Fruit fly (Drosophila melanogaster): ENCODE data around the gene trem.

dm6 chr3R:20013404-20013922 lies 17.6 kb downstream of the trem start, which contains the start of the genes CG17190 and CG4836:
- no peak for TF ChIP-seq CG8478 (optimal IDR thresholded peaks at IDR 0.05)
- no peak for TF ChIP-seq CTCF (optimal IDR thresholded peaks at IDR 0.05)
